Worm (Caenorhabditis elegans): ENCODE data around the gene lbp-1.

ce11 chrX:3297812-3298211 lies 38.9 kb downstream of the lbp-1 start:
- TF ChIP-seq fkh-4 (tag; optimal IDR thresholded peaks at IDR 0.05; ENCODE audit: borderline replicate concordance) = no peak
- no peak for TF ChIP-seq ztf-11 (tag; optimal IDR thresholded peaks at IDR 0.05)
- no peak for TF ChIP-seq mep-1 (tag; optimal IDR thresholded peaks at IDR 0.05)
- no peak for TF ChIP-seq nhr-85 (tag)
- TF ChIP-seq unc-62 (GFP tag; optimal IDR thresholded peaks at IDR 0.05) = no peak
- no peak for TF ChIP-seq ama-1 (optimal IDR thresholded peaks at IDR 0.05)
- TF ChIP-seq ztf-4 (tag; optimal IDR thresholded peaks at IDR 0.05) = no peak
- TF ChIP-seq ceh-82 (tag; optimal IDR thresholded peaks at IDR 0.05) = no peak
- no peak for TF ChIP-seq nhr-47 (tag; optimal IDR thresholded peaks at IDR 0.05)
- no peak for TF ChIP-seq ces-1 (GFP tag; optimal IDR thresholded peaks at IDR 0.05)
- TF ChIP-seq alr-1 (tag; optimal IDR thresholded peaks at IDR 0.05; ENCODE audit: borderline replicate concordance) = no peak
- no peak for TF ChIP-seq ceh-63 (GFP tag; optimal IDR thresholded peaks at IDR 0.05)
- no peak for TF ChIP-seq grh-1 (GFP tag; IDR thresholded peaks at IDR 0.05)

All from whole organism, L1 larva.